Worm (Caenorhabditis elegans): ENCODE results near the gene unc-85.

DNA sequence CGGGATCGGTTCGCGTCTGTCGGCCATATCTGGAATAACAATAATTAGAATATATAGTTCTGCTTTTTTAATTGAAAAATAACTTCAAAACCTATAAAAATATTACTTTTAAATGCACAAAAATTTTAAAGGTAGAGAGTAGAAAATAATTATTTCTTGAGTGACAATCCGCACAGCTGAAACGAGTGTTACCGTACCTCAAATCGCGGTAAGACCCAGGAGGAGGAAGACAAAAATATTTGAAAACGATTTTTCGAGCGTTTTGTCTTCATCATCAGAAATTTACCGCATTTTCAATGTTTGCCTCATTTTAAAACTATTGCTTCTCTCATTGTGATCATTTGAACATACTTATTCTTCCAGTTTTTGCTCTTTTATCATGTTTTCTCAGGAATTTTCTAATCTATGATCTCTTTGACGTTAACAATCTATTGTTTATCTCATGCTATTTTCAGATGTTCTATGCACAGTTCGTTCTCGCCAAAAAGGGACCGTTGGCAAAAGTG is 3.5 kb upstream of the unc-85 start, which contains the start of the genes rpn-5 and scc-1:
- no peak for TF ChIP-seq mes-4 (tag; optimal IDR thresholded peaks at IDR 0.05)
- TF ChIP-seq nhr-179 (tag; optimal IDR thresholded peaks at IDR 0.05): no peak
- peak; percentile 85 for TF ChIP-seq madf-6 (GFP tag; IDR thresholded peaks at IDR 0.05)
- TF ChIP-seq ztf-6 (GFP tag; IDR thresholded peaks at IDR 0.05): no peak
- TF ChIP-seq him-1 (tag; optimal IDR thresholded peaks at IDR 0.05): no peak
- no peak for TF ChIP-seq egl-44 (GFP tag; IDR thresholded peaks at IDR 0.05)
- TF ChIP-seq K11D2.4 (GFP tag; IDR thresholded peaks at IDR 0.05): no peak
- peak; percentile 22 for TF ChIP-seq dpl-1 (GFP tag; optimal IDR thresholded peaks at IDR 0.05)
